Worm (Caenorhabditis elegans): ENCODE measurements around the gene hadb-1.

DNA sequence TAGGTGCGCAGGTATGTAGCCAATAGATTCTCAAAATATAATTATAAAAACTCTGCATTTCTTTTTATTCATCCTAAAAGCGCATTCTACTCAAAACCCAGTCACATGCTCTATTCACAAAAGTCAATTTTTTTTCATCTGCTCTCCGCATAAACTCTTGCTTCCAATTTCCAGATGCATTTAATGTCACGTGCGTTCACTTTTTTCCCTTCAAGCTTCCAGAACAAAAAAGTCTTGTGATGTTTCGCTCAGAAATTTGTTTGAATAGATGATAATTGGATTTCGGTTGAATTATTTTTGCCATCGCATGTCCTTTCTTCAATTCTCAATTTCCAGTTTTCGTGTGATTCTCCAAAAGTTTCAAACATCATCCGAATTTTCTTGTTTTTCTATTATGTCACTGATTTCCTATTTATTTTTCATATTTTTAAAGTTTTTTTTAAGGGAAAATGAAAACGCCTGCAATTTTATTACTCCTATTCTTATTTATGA is 23.3 kb downstream of the hadb-1 start, which contains the start of gene F22B7.1:
- TF ChIP-seq aly-2 (tag; optimal IDR thresholded peaks at IDR 0.05) (no peak), egl-27 (tag; optimal IDR thresholded peaks at IDR 0.05) (no peak), mdl-1 (tag; optimal IDR thresholded peaks at IDR 0.05) (no peak), ceh-82 (tag; optimal IDR thresholded peaks at IDR 0.05) (no peak), mab-9 (GFP tag; IDR thresholded peaks at IDR 0.05) (no peak), ama-1 (optimal IDR thresholded peaks at IDR 0.05) (no peak), mep-1 (tag; optimal IDR thresholded peaks at IDR 0.05) (no peak), efl-1 (optimal IDR thresholded peaks at IDR 0.05) (no peak), efl-1 (GFP tag; optimal IDR thresholded peaks at IDR 0.05 in 1 of 2) (no peak), jun-1 (tag; optimal IDR thresholded peaks at IDR 0.05) (no peak), snpc-4 (tag; optimal IDR thresholded peaks at IDR 0.05) (no peak)

All from whole organism, L1 larva.